Worm (Caenorhabditis elegans): ENCODE measurements around the gene tab-1.

- TF ChIP-seq him-1 (tag; optimal IDR thresholded peaks at IDR 0.05) = no peak
- TF ChIP-seq dao-5 (tag; optimal IDR thresholded peaks at IDR 0.05) = no peak
- peak; percentile 61 for TF ChIP-seq W03F9.2 (tag; optimal IDR thresholded peaks at IDR 0.05)
Observed at ce11 chrII:6847917-6848379, 44.8 kb downstream of the tab-1 start, which contains the start of gene tbc-6.
